Worm (Caenorhabditis elegans) whole organism, midembryonic: Measurements from ENCODE around the gene F32D1.8.

ENCODE experiments used
- T22C8.4 ChIP-seq: fragments of 200-800 bp; sonication (Bioruptor generic); IDR thresholded peaks from 2 replicates; pipeline ENCODE4 v1.3.6; 2022; ENCODE audit warnings: missing genetic modification characterization, missing compliant biosample characterization
- med-1 ChIP-seq: sonication (generic microtip); optimal IDR thresholded peaks from 2 replicates; lab custom pipeline; 2017; ENCODE audit warnings: missing genetic modification characterization, mild to moderate bottlenecking, missing compliant biosample characterization, antibody characterized with exemption, missing genetic modification reagents; ENCODE audit not compliant: insufficient read depth
- ztf-29 ChIP-seq: fragments of 200-800 bp; sonication (Bioruptor generic); IDR thresholded peaks from 2 replicates; pipeline ENCODE4 v1.3.6; 2022; ENCODE audit warnings: missing genetic modification reagents, missing genetic modification characterization, missing compliant biosample characterization

DNA sequence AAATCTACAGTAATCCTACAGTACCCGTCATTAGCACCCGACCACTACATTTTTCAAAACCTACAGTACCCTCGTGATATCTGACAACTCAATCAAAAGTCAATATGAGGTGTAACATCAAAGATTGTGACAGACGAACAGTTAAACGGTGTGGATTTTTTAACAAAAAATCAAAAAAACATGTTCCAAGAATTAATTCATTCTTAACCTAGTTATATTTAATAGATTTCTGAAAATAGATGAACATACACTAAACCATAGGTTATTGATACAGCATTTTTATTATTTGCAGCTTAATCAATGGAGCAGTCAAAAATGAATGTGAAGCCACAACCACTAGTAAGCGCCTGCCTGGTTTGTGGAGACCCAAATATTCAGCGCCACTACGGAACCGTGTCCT is 30.0 kb upstream of the F32D1.8 start, which contains the start of gene nhr-118:
- no peak for TF ChIP-seq T22C8.4 (GFP tag; lab: Robert Waterston, UW)
- TF ChIP-seq ztf-29 (GFP tag; lab: Robert Waterston, UW): no peak
- no peak for TF ChIP-seq med-1 (GFP tag; lab: Kevin White, UChicago)
